Fruit fly (Drosophila melanogaster) Kc167 (cell line): ENCODE measurements around the gene CG11227.

Experiments
- Myc ChIP-seq: fragments of >200 bp; optimal IDR thresholded peaks from 2 replicates; lab custom pipeline; 2017; ENCODE audit warnings: missing external identifiers
- h ChIP-seq: fragments of >200 bp; optimal IDR thresholded peaks from 3 replicates; lab custom pipeline; 2018; ENCODE audit warnings: missing external identifiers
- insv ChIP-seq: fragments of >200 bp; optimal IDR thresholded peaks from 3 replicates; lab custom pipeline; 2018; ENCODE audit warnings: missing external identifiers
- psq ChIP-seq: fragments of >200 bp; optimal IDR thresholded peaks from 2 replicates; lab custom pipeline; 2017; ENCODE audit warnings: missing external identifiers
- ttk ChIP-seq: sonication (Bioruptor generic); optimal IDR thresholded peaks from 2 replicates; lab custom pipeline; 2017; ENCODE audit warnings: missing external identifiers

DNA sequence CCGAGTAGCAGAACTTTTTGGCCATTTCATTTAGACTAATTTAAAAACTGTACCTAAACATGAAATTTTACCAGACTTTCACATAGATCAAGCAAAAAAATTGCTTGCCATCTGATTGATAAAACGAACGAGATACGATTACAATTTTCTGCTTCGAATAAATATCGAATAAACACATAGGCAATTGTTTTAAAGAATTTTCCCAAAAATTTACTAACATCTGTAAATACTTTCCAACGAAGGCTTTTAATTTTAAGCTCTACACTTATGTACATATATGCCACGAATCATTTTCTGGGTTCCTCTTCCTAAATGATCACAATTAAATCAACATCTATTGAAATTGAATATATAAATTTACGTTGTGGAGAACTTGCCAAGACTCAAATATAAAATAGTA, at the start of gene CG11227:
- no peak for TF ChIP-seq Myc (lab: Kevin White, UChicago)
- TF ChIP-seq psq: no peak
- no peak for TF ChIP-seq h (lab: Kevin White, UChicago)
- no peak for TF ChIP-seq ttk
- no peak for TF ChIP-seq insv (lab: Kevin White, UChicago)
